Fruit fly (Drosophila melanogaster) whole organism, prepupa: ENCODE measurements around the gene eIF3g1.

Experiments
- CG10631 ChIP-seq: fragments of 200-800 bp; sonication (Bioruptor generic); optimal IDR thresholded peaks from 2 replicates; lab custom pipeline; 2016; ENCODE audit warnings: missing biosample characterization, missing genetic modification characterization
- CG10669 ChIP-seq: fragments of 200-800 bp; sonication (Bioruptor generic); optimal IDR thresholded peaks from 3 replicates; lab custom pipeline; 2018; ENCODE audit warnings: missing biosample characterization, mild to moderate bottlenecking, missing genetic modification characterization, moderate library complexity
- CG11294 ChIP-seq: fragments of 200-800 bp; sonication (Bioruptor generic); IDR thresholded peaks from 2 replicates; pipeline ENCODE4 v1.3.6; 2022; ENCODE audit warnings: missing biosample characterization, missing genetic modification characterization
- CG11762 ChIP-seq: fragments of 200-800 bp; sonication (Bioruptor generic); optimal IDR thresholded peaks from 3 replicates; lab custom pipeline; 2016; ENCODE audit warnings: missing biosample characterization, missing genetic modification characterization; ENCODE audit not compliant: insufficient read depth
- CG11902 ChIP-seq: fragments of 200-800 bp; sonication (Bioruptor generic); optimal IDR thresholded peaks from 3 replicates; lab custom pipeline; 2016; ENCODE audit warnings: missing biosample characterization, missing genetic modification characterization
- CG3032 ChIP-seq: fragments of 200-800 bp; optimal IDR thresholded peaks from 2 replicates; lab custom pipeline; 2019; ENCODE audit warnings: missing biosample characterization, mild to moderate bottlenecking, missing genetic modification characterization, moderate library complexity
- CG32006 ChIP-seq: fragments of 200-800 bp; sonication (Bioruptor generic); optimal IDR thresholded peaks from 3 replicates; lab custom pipeline; 2017; ENCODE audit warnings: missing biosample characterization, mild to moderate bottlenecking, missing genetic modification characterization
- CG34406 ChIP-seq: fragments of 200-800 bp; sonication (Bioruptor generic); optimal IDR thresholded peaks from 3 replicates; lab custom pipeline; 2016; ENCODE audit warnings: missing biosample characterization, missing genetic modification characterization
- CG3919 ChIP-seq: fragments of 200-800 bp; sonication (Bioruptor generic); optimal IDR thresholded peaks from 3 replicates; lab custom pipeline; 2016; ENCODE audit warnings: missing biosample characterization, missing genetic modification characterization
- CG4318 ChIP-seq: fragments of 200-800 bp; sonication (Bioruptor generic); optimal IDR thresholded peaks from 3 replicates; lab custom pipeline; 2017; ENCODE audit warnings: missing biosample characterization, mild to moderate bottlenecking, missing genetic modification characterization
- CG6163 ChIP-seq: fragments of 200-800 bp; sonication (Bioruptor generic); IDR thresholded peaks from 3 replicates; pipeline ENCODE4 v1.3.6; 2022; ENCODE audit warnings: missing biosample characterization, missing genetic modification characterization
- CG6276 ChIP-seq: fragments of 200-800 bp; sonication (Bioruptor generic); optimal IDR thresholded peaks from 2 replicates; lab custom pipeline; 2017; ENCODE audit warnings: missing biosample characterization, mild to moderate bottlenecking, missing genetic modification characterization
- CG6792 ChIP-seq: fragments of 200-800 bp; sonication (Bioruptor generic); optimal IDR thresholded peaks from 3 replicates; lab custom pipeline; 2016; ENCODE audit warnings: missing biosample characterization, missing genetic modification characterization
- CG6808 ChIP-seq: fragments of 200-800 bp; sonication (Bioruptor generic); optimal IDR thresholded peaks from 3 replicates; lab custom pipeline; 2017; ENCODE audit warnings: missing biosample characterization, missing genetic modification characterization, mild to moderate bottlenecking, moderate library complexity, missing genetic modification reagents
- CG6854 ChIP-seq: fragments of 200-800 bp; sonication (Bioruptor generic); optimal IDR thresholded peaks from 2 replicates; lab custom pipeline; 2017; ENCODE audit warnings: missing biosample characterization, mild to moderate bottlenecking, missing genetic modification characterization
- CG8632 ChIP-seq: fragments of 200-800 bp; sonication (Bioruptor generic); optimal IDR thresholded peaks from 3 replicates; lab custom pipeline; 2016; ENCODE audit warnings: missing biosample characterization, missing genetic modification characterization
- CG9139 ChIP-seq: fragments of 200-800 bp; sonication (Bioruptor generic); optimal IDR thresholded peaks from 3 replicates; lab custom pipeline; 2017; ENCODE audit warnings: missing biosample characterization, mild to moderate bottlenecking, missing genetic modification characterization
- Eip75B ChIP-seq: fragments of 200-800 bp; sonication (Bioruptor generic); optimal IDR thresholded peaks from 3 replicates; lab custom pipeline; 2016; ENCODE audit warnings: missing biosample characterization, missing genetic modification characterization
- Eip78C ChIP-seq: fragments of 200-800 bp; sonication (Bioruptor generic); peaks from one replicate; lab custom pipeline; 2016; ENCODE audit warnings: missing biosample characterization, missing genetic modification characterization
- Eip93F ChIP-seq: fragments of 200-800 bp; sonication (Bioruptor generic); optimal IDR thresholded peaks from 2 replicates; lab custom pipeline; 2016; ENCODE audit warnings: missing biosample characterization, mild to moderate bottlenecking, missing genetic modification characterization
- Ets21C ChIP-seq: fragments of 200-800 bp; sonication (Bioruptor generic); optimal IDR thresholded peaks from 3 replicates; lab custom pipeline; 2016; ENCODE audit warnings: missing biosample characterization, missing genetic modification characterization
- Gug ChIP-seq: fragments of 200-800 bp; sonication (Bioruptor generic); IDR thresholded peaks from 2 replicates; pipeline ENCODE4 v1.3.6; 2022; ENCODE audit warnings: missing biosample characterization, missing genetic modification characterization
- Hr38 ChIP-seq: sonication (Bioruptor generic); optimal IDR thresholded peaks from 2 replicates; lab custom pipeline; 2016; ENCODE audit warnings: missing biosample characterization, missing genetic modification characterization
- Hr39 ChIP-seq: fragments of 200-800 bp; sonication (Bioruptor generic); optimal IDR thresholded peaks from 2 replicates; lab custom pipeline; 2016; ENCODE audit warnings: missing biosample characterization, missing genetic modification characterization
- Hr4 ChIP-seq: fragments of 200-800 bp; sonication (Bioruptor generic); optimal IDR thresholded peaks from 3 replicates; lab custom pipeline; 2016; ENCODE audit warnings: missing biosample characterization, missing genetic modification characterization
- OdsH ChIP-seq: fragments of 200-800 bp; sonication (Bioruptor generic); optimal IDR thresholded peaks from 3 replicates; lab custom pipeline; 2016; ENCODE audit warnings: missing biosample characterization, missing genetic modification characterization
- Sox102F ChIP-seq: fragments of 200-800 bp; sonication (Bioruptor generic); optimal IDR thresholded peaks from 2 replicates; lab custom pipeline; 2016; ENCODE audit warnings: missing biosample characterization, mild to moderate bottlenecking, missing genetic modification characterization
- Sox15 ChIP-seq: fragments of 200-800 bp; sonication (Bioruptor generic); optimal IDR thresholded peaks from 3 replicates; lab custom pipeline; 2016; ENCODE audit warnings: missing biosample characterization, missing genetic modification characterization
- acj6 ChIP-seq: fragments of 200-800 bp; sonication (Bioruptor generic); optimal IDR thresholded peaks from 3 replicates; lab custom pipeline; 2016; ENCODE audit warnings: missing biosample characterization, missing genetic modification characterization
- cyc ChIP-seq: fragments of 200-800 bp; sonication (Bioruptor generic); optimal IDR thresholded peaks from 3 replicates; lab custom pipeline; 2016; ENCODE audit warnings: missing biosample characterization, missing genetic modification characterization
- dac ChIP-seq: fragments of 200-800 bp; sonication (Bioruptor generic); optimal IDR thresholded peaks from 2 replicates; lab custom pipeline; 2017; ENCODE audit warnings: missing biosample characterization, mild to moderate bottlenecking, missing genetic modification characterization
- eg ChIP-seq: fragments of 200-800 bp; sonication (Bioruptor generic); IDR thresholded peaks from 3 replicates; pipeline ENCODE4 v1.3.6; 2022; ENCODE audit warnings: missing biosample characterization, missing genetic modification characterization
- fd59A ChIP-seq: fragments of 200-800 bp; sonication (Bioruptor generic); optimal IDR thresholded peaks from 2 replicates; lab custom pipeline; 2017; ENCODE audit warnings: missing biosample characterization, mild to moderate bottlenecking, missing genetic modification characterization, missing genetic modification reagents
- fkh ChIP-seq: fragments of 200-800 bp; sonication (Bioruptor generic); optimal IDR thresholded peaks from 3 replicates; lab custom pipeline; 2017; ENCODE audit warnings: missing biosample characterization, mild to moderate bottlenecking, missing genetic modification characterization, moderate library complexity
- salr ChIP-seq, 2 experiments: fragments of 200-800 bp; sonication (Bioruptor generic); optimal IDR thresholded peaks; 3 replicates each; lab custom pipeline; 2016 to 2018; ENCODE audit warnings: missing biosample characterization in 2 of 2, missing genetic modification characterization in 2 of 2, mild to moderate bottlenecking in 1 of 2
- spab ChIP-seq: fragments of 200-800 bp; sonication (Bioruptor generic); optimal IDR thresholded peaks from 2 replicates; lab custom pipeline; 2017; ENCODE audit warnings: missing biosample characterization, mild to moderate bottlenecking, missing genetic modification characterization, missing genetic modification reagents
- ss ChIP-seq, 2 experiments: fragments of 200-800 bp; sonication (Bioruptor generic); optimal IDR thresholded peaks; 2 replicates in 1 of 2; 3 replicates in 1 of 2; lab custom pipeline; 2017 to 2018; ENCODE audit warnings: mild to moderate bottlenecking in 2 of 2, missing biosample characterization in 2 of 2, missing genetic modification characterization in 2 of 2, moderate library complexity in 1 of 2
- svp ChIP-seq: fragments of 200-800 bp; sonication (Bioruptor generic); peaks from one replicate; lab custom pipeline; 2016; ENCODE audit warnings: missing biosample characterization, missing genetic modification characterization
- topi ChIP-seq: fragments of 200-800 bp; sonication (Bioruptor generic); optimal IDR thresholded peaks from 3 replicates; lab custom pipeline; 2016; ENCODE audit warnings: missing biosample characterization, missing genetic modification characterization
- vri ChIP-seq: fragments of 200-800 bp; sonication (Bioruptor generic); optimal IDR thresholded peaks from 3 replicates; lab custom pipeline; 2016; ENCODE audit warnings: missing biosample characterization, mild to moderate bottlenecking, missing genetic modification characterization

eIF3g1 gene

dm6 chrX:2638646-2639045, 28.5 kb upstream of the eIF3g1 start:
- TF ChIP-seq Ets21C (no peak), Eip78C (GFP tag; lab: Kevin White, UChicago) (peak; percentile 24), CG3919 (GFP tag; lab: Kevin White, UChicago) (no peak), fkh (GFP tag; lab: Kevin White, UChicago) (no peak), CG10669 (GFP tag; lab: Kevin White, UChicago) (no peak), CG11294 (GFP tag; lab: Robert Waterston, UW) (no peak), CG34406 (GFP tag; lab: Kevin White, UChicago) (no peak)

- TF ChIP-seq CG3919 (GFP tag; lab: Kevin White, UChicago) (no peak), CG4318 (GFP tag; lab: Kevin White, UChicago) (no peak), CG10631 (GFP tag; lab: Kevin White, UChicago) (no peak), salr (GFP tag; optimal IDR thresholded peaks at IDR 0.05; lab: Kevin White, UChicago) (no peak), Hr4 (GFP tag; lab: Kevin White, UChicago) (no peak), CG6163 (GFP tag; lab: Robert Waterston, UW) (no peak), CG6792 (GFP tag; lab: Kevin White, UChicago) (no peak), Sox15 (GFP tag; lab: Kevin White, UChicago) (no peak), CG9139 (GFP tag; lab: Kevin White, UChicago) (no peak), Gug (GFP tag; lab: Robert Waterston, UW) (no peak), Sox102F (GFP tag; lab: Kevin White, UChicago) (no peak), cyc (GFP tag; lab: Kevin White, UChicago) (no peak), CG6854 (GFP tag; lab: Kevin White, UChicago) (no peak), fd59A (GFP tag; lab: Kevin White, UChicago) (no peak), Eip75B (no peak), fkh (GFP tag; lab: Kevin White, UChicago) (no peak), CG34406 (GFP tag; lab: Kevin White, UChicago) (no peak), acj6 (GFP tag; lab: Kevin White, UChicago) (no peak), Eip93F (no peak)
Observed at dm6 chrX:2637914-2638313, 27.8 kb upstream of the eIF3g1 start.

- no peak for TF ChIP-seq ss (GFP tag; optimal IDR thresholded peaks at IDR 0.05; lab: Kevin White, UChicago)
- no peak for TF ChIP-seq Hr38 (GFP tag; lab: Kevin White, UChicago)
- TF ChIP-seq CG11762, result no peak
- TF ChIP-seq, all 60 proteins: peak for 0
Observed at dm6 chrX:2636825-2637535, 26.8 kb upstream of the eIF3g1 start.

dm6 chrX:2635953-2636715, 26.0 kb upstream of the eIF3g1 start:
- no peak for TF ChIP-seq Hr39 (GFP tag; lab: Kevin White, UChicago)
- peak; percentile 21 to 63 for TF ChIP-seq ss (GFP tag; optimal IDR thresholded peaks at IDR 0.05; lab: Kevin White, UChicago)
- TF ChIP-seq svp (GFP tag; lab: Kevin White, UChicago), result peak; percentile 34
- TF ChIP-seq topi (GFP tag; lab: Kevin White, UChicago), result no peak
- TF ChIP-seq eg (GFP tag; lab: Robert Waterston, UW), result 0 out of 3 replicates have a peak, but pooled peaks have one; percentile 15

- TF ChIP-seq CG11902 (GFP tag; lab: Kevin White, UChicago), result no peak
- peak; percentile 3 for TF ChIP-seq CG6276 (GFP tag; lab: Kevin White, UChicago)
- TF ChIP-seq spab (GFP tag; lab: Kevin White, UChicago), result peak; percentile 8
- peak; percentile 33; the same call in 1 of the 3 replicates for TF ChIP-seq CG6163 (GFP tag; lab: Robert Waterston, UW)
- peak; percentile 15 for TF ChIP-seq vri
- TF ChIP-seq CG6808, result peak; percentile 5
- peak; percentile 44 for TF ChIP-seq CG32006 (GFP tag; lab: Kevin White, UChicago)
- no peak for TF ChIP-seq CG3032
- TF ChIP-seq OdsH (GFP tag; lab: Kevin White, UChicago), result peak; percentile 34
- no peak for TF ChIP-seq CG8632 (GFP tag; lab: Kevin White, UChicago)
- TF ChIP-seq acj6 (GFP tag; lab: Kevin White, UChicago), result no peak
- TF ChIP-seq dac, result no peak
- TF ChIP-seq CG3919 (GFP tag; lab: Kevin White, UChicago), result peak; percentile 7
- no peak for TF ChIP-seq Eip93F
- no peak for TF ChIP-seq Ets21C
- TF ChIP-seq fkh (GFP tag; lab: Kevin White, UChicago), result no peak
Observed at dm6 chrX:2635075-2635643, 25.0 kb upstream of the eIF3g1 start.
